Worm (Caenorhabditis elegans) whole organism, late embryonic: ENCODE results near the gene C17E7.12.
A peak's percentile ranks its signal among the peaks of the same experiment; 100 is the strongest.

Experiments
- C08G9.2 ChIP-seq: sonication (generic microtip); optimal IDR thresholded peaks from 2 replicates; lab custom pipeline; 2016; ENCODE audit warnings: mild to moderate bottlenecking, missing genetic modification characterization, moderate library complexity, missing compliant biosample characterization
- C38D4.7 ChIP-seq: fragments of 200-800 bp; sonication (Bioruptor generic); optimal IDR thresholded peaks from 2 replicates; lab custom pipeline; 2018; ENCODE audit warnings: mild to moderate bottlenecking, missing genetic modification characterization, moderate library complexity, missing compliant biosample characterization
- Y22D7AL.16 ChIP-seq: sonication (generic microtip); optimal IDR thresholded peaks from 2 replicates; lab custom pipeline; 2016; ENCODE audit warnings: missing genetic modification characterization, missing compliant biosample characterization
- ceh-14 ChIP-seq: sonication (generic microtip); optimal IDR thresholded peaks from 2 replicates; lab custom pipeline; 2016; ENCODE audit warnings: missing genotype, missing genetic modification characterization, missing compliant biosample characterization
- ceh-18 ChIP-seq: sonication (generic microtip); optimal IDR thresholded peaks from 2 replicates; lab custom pipeline; 2016; ENCODE audit warnings: missing genetic modification characterization, missing compliant biosample characterization
- ceh-19 ChIP-seq: fragments of 200-800 bp; sonication (Bioruptor generic); optimal IDR thresholded peaks from 2 replicates; lab custom pipeline; 2018; ENCODE audit warnings: mild to moderate bottlenecking, missing genetic modification characterization, missing compliant biosample characterization
- ceh-22 ChIP-seq: sonication (generic microtip); optimal IDR thresholded peaks from 2 replicates; lab custom pipeline; 2017; ENCODE audit warnings: missing biosample characterization, missing genetic modification characterization
- ceh-24 ChIP-seq: sonication (generic microtip); optimal IDR thresholded peaks from 2 replicates; lab custom pipeline; 2016; ENCODE audit warnings: mild to moderate bottlenecking, missing genetic modification characterization, missing compliant biosample characterization
- ceh-30 ChIP-seq: fragments of 150-350 bp; optimal IDR thresholded peaks from 2 replicates; lab custom pipeline; 2014; ENCODE audit warnings: missing biosample characterization, missing genetic modification characterization
- ceh-31 ChIP-seq: sonication (generic microtip); optimal IDR thresholded peaks from 2 replicates; lab custom pipeline; 2016; ENCODE audit warnings: missing genetic modification characterization, missing compliant biosample characterization
- ceh-34 ChIP-seq: sonication (generic microtip); optimal IDR thresholded peaks from 2 replicates; lab custom pipeline; 2016; ENCODE audit warnings: mild to moderate bottlenecking, missing genetic modification characterization, missing compliant biosample characterization
- ceh-45 ChIP-seq: fragments of 200-800 bp; sonication (Bioruptor generic); IDR thresholded peaks from 2 replicates; pipeline ENCODE4 v1.3.6; 2022; ENCODE audit warnings: missing genetic modification reagents, missing genetic modification characterization, missing compliant biosample characterization
- ceh-48 ChIP-seq: sonication (generic microtip); optimal IDR thresholded peaks from 2 replicates; lab custom pipeline; 2016; ENCODE audit warnings: missing genetic modification characterization, inconsistent platforms, missing compliant biosample characterization
- ceh-9 ChIP-seq: sonication (generic microtip); optimal IDR thresholded peaks from 2 replicates; lab custom pipeline; 2016; ENCODE audit warnings: mild to moderate bottlenecking, missing genetic modification characterization, inconsistent platforms, missing compliant biosample characterization
- dmd-4 ChIP-seq: sonication (generic microtip); optimal IDR thresholded peaks from 2 replicates; lab custom pipeline; 2016; ENCODE audit warnings: borderline replicate concordance, missing genetic modification characterization, missing compliant biosample characterization
- dve-1 ChIP-seq: sonication (generic microtip); optimal IDR thresholded peaks from 2 replicates; lab custom pipeline; 2017; ENCODE audit warnings: antibody characterized with exemption, mild to moderate bottlenecking, missing genetic modification characterization, missing compliant biosample characterization
- elt-2 ChIP-seq: sonication (generic microtip); optimal IDR thresholded peaks from 2 replicates; lab custom pipeline; 2016; ENCODE audit warnings: missing genetic modification reagents, missing genetic modification characterization, missing compliant biosample characterization
- fax-1 ChIP-seq: sonication (generic microtip); optimal IDR thresholded peaks from 2 replicates; lab custom pipeline; 2016; ENCODE audit warnings: missing genotype, missing genetic modification characterization, missing compliant biosample characterization
- hlh-13 ChIP-seq: fragments of 200-800 bp; sonication (Bioruptor generic); optimal IDR thresholded peaks from 2 replicates; lab custom pipeline; 2018; ENCODE audit warnings: mild to moderate bottlenecking, missing genetic modification characterization, missing compliant biosample characterization
- hlh-30 ChIP-seq: sonication (generic microtip); optimal IDR thresholded peaks from 2 replicates; lab custom pipeline; 2017; ENCODE audit warnings: antibody characterized with exemption, missing genetic modification characterization, missing compliant biosample characterization; ENCODE audit not compliant: insufficient read depth
- hlh-6 ChIP-seq: sonication (generic microtip); optimal IDR thresholded peaks from 2 replicates; lab custom pipeline; 2016; ENCODE audit warnings: missing genotype, missing genetic modification characterization, missing compliant biosample characterization
- hlh-8 ChIP-seq: sonication (generic microtip); optimal IDR thresholded peaks from 2 replicates; lab custom pipeline; 2016; ENCODE audit warnings: missing genotype, missing genetic modification characterization, missing compliant biosample characterization
- lim-6 ChIP-seq: sonication (generic microtip); optimal IDR thresholded peaks from 2 replicates; lab custom pipeline; 2016; ENCODE audit warnings: missing genetic modification characterization, missing compliant biosample characterization
- lin-11 ChIP-seq: fragments of 200-800 bp; sonication (Bioruptor generic); optimal IDR thresholded peaks from 2 replicates; lab custom pipeline; 2018; ENCODE audit warnings: mild to moderate bottlenecking, missing genetic modification characterization, missing compliant biosample characterization
- nhr-232 ChIP-seq: sonication (generic microtip); optimal IDR thresholded peaks from 2 replicates; lab custom pipeline; 2016; ENCODE audit warnings: missing genetic modification characterization, missing compliant biosample characterization
- pax-1 ChIP-seq: fragments of 150-350 bp; optimal IDR thresholded peaks from 2 replicates; lab custom pipeline; 2014; ENCODE audit warnings: missing biosample characterization, missing genetic modification characterization
- pha-4 ChIP-seq: fragments of 150-350 bp; optimal IDR thresholded peaks from 2 replicates; lab custom pipeline; 2018; ENCODE audit warnings: missing biosample characterization, missing genetic modification reagents, missing genetic modification characterization
- pqm-1 ChIP-seq: sonication (generic microtip); optimal IDR thresholded peaks from 2 replicates; lab custom pipeline; 2016; ENCODE audit warnings: missing genetic modification characterization, missing compliant biosample characterization
- pros-1 ChIP-seq: fragments of 150-350 bp; optimal IDR thresholded peaks from 2 replicates; lab custom pipeline; 2014; ENCODE audit warnings: missing biosample characterization, missing genetic modification reagents, missing genetic modification characterization
- rnt-1 ChIP-seq: sonication (generic microtip); optimal IDR thresholded peaks from 2 replicates; lab custom pipeline; 2016; ENCODE audit warnings: missing genetic modification characterization, missing compliant biosample characterization
- sdc-2 ChIP-seq: sonication (generic microtip); optimal IDR thresholded peaks from 2 replicates; lab custom pipeline; 2016; ENCODE audit warnings: missing genotype, missing genetic modification characterization, missing compliant biosample characterization
- sox-2 ChIP-seq: fragments of 200-800 bp; sonication (Bioruptor generic); IDR thresholded peaks from 2 replicates; pipeline ENCODE4 v1.3.6; 2022; ENCODE audit warnings: missing genetic modification reagents, missing genetic modification characterization, missing compliant biosample characterization
- sox-4 ChIP-seq: sonication (generic microtip); optimal IDR thresholded peaks from 2 replicates; lab custom pipeline; 2017; ENCODE audit warnings: mild to moderate bottlenecking, missing genetic modification characterization, inconsistent platforms, missing compliant biosample characterization
- syd-9 ChIP-seq: sonication (generic microtip); optimal IDR thresholded peaks from 2 replicates; lab custom pipeline; 2016; ENCODE audit warnings: mild to moderate bottlenecking, missing genetic modification characterization, moderate library complexity, missing compliant biosample characterization
- ttx-3 ChIP-seq: sonication (generic microtip); optimal IDR thresholded peaks from 2 replicates; lab custom pipeline; 2016; ENCODE audit warnings: missing genetic modification reagents, missing genetic modification characterization, missing compliant biosample characterization

The C17E7.12 gene

DNA sequence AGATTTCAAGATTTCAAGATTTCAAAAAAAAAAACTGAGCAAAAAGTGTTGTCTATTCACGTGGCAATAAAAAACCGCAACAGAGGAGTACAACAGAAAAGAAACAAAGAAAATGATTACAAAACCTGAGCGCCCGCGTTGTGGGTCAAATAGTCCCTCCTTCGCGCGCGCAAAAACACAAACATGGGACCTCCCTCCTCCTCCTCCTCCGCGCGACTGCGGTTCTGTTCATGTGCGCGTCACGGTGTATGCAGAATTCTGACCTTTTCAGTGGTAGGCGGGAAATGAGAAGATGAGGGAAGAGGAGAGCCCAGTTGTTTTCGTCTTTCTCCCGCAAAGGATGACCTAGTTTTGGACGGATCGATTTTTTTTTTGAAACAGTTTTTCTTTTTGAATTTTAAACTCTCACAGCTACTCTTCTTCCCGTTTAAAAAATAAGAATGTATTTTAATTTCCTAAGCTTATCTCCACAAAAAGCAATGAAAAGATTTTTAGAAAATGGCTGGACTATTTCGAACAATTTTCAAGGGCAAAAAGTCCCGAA, 614 bp upstream of the C17E7.12 start, which contains the start of gene C17E7.4:
C17E7.4 (plus strand) TSS at position 494 of the 544 bp plus-strand sequence.
- no peak for TF ChIP-seq ceh-34 (tag; lab: Kevin White, UChicago)
- TF ChIP-seq lin-11 (tag; lab: Kevin White, UChicago): no peak
- no peak for TF ChIP-seq dmd-4 (tag; lab: Kevin White, UChicago)
- TF ChIP-seq fax-1 (tag; lab: Kevin White, UChicago): no peak
- no peak for TF ChIP-seq ceh-31 (tag; lab: Kevin White, UChicago)
- TF ChIP-seq elt-2 (tag; lab: Kevin White, UChicago): no peak
- no peak for TF ChIP-seq dve-1 (tag; lab: Kevin White, UChicago)
- no peak for TF ChIP-seq C08G9.2 (tag; lab: Kevin White, UChicago)

DNA sequence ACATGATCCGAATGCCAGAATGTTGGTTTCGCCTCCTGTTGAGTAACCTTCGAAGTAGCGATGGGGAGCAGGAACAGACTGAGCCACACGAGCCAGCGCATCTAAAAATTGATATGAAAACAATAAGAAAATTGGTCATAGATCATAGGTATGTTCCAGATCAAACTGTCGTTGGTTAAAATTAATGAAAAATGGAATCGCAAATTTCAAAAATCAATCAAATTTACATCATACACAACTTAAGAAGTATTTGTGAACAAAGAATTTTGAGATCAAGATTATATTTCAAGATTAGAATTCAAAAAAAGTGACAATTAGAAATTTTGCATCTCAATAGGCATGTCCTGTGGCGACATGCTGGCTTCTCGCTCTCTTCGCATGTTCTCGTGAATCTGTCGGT, 1.1 kb downstream of the C17E7.12 start, which contains the start of gene C17E7.9:
C17E7.9 (minus strand) TSS at position 101 of the 400 bp plus-strand sequence.
- TF ChIP-seq hlh-30 (tag; lab: Kevin White, UChicago) (no peak), hlh-13 (GFP tag; lab: Kevin White, UChicago) (no peak), pha-4 (tag; lab: Kevin White, UChicago) (no peak), ceh-22 (tag; lab: Kevin White, UChicago) (no peak), lim-6 (tag; lab: Kevin White, UChicago) (no peak), nhr-232 (no peak), ceh-30 (tag; lab: Kevin White, UChicago) (no peak), ceh-9 (no peak), rnt-1 (tag; lab: Kevin White, UChicago) (no peak), Y22D7AL.16 (tag; lab: Kevin White, UChicago) (no peak), dve-1 (tag; lab: Kevin White, UChicago) (no peak)

DNA sequence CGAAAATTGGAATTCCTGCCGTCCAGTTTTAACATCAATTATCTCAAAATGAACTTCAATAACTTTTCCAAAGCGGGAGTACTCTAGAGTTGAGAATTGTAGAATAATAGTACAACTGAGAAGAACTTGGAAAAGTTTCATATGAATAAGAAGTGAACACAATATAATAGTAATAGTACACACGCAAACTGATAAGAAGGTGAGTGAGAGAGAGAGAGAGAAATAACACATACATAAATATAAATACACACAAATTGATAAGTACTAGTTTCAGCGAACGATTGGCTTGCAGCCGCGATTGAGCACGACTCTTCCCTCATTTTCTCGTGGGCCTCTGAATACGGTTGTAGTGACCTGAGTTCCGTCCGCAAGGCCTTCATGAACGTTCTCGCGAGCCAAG, 2.7 kb downstream of the C17E7.12 start, which contains the start of gene C17E7.13:
C17E7.13 (minus strand) TSS at position 176 of the 400 bp plus-strand sequence.
- TF ChIP-seq hlh-8 (tag; lab: Kevin White, UChicago) (no peak), elt-2 (tag; lab: Kevin White, UChicago) (peak; percentile 16), hlh-6 (tag; lab: Kevin White, UChicago) (no peak), dve-1 (tag; lab: Kevin White, UChicago) (no peak)
- TF ChIP-seq, all 69 proteins: peak for 1

DNA sequence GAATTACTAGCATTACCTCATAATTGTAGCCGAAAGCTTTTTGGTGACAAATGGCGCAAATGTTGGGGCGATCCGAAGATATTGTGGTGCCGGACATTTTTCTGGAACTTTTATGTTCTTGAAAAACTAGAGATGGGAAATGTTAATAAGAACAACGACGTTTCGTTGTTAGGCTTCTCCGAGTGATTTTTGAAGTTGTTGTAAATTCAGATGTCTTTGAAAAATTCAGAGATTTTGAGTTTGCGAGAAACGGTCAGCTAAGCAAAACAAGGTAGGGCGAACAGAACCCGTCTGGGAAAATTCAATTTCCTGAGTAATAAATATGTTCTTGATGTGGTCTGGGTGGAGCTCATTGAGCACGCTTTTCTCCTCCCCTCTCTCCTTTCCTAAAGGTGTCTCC, 5.7 kb downstream of the C17E7.12 start, which contains the start of gene nhr-124:
nhr-124 (minus strand) TSS at position 101 of the 400 bp plus-strand sequence.
- TF ChIP-seq syd-9: no peak
- no peak for TF ChIP-seq pros-1 (tag; lab: Kevin White, UChicago)
- TF ChIP-seq nhr-232: no peak
- TF ChIP-seq ceh-48 (tag; lab: Kevin White, UChicago): no peak
- no peak for TF ChIP-seq ceh-14 (tag; lab: Kevin White, UChicago)
- no peak for TF ChIP-seq sox-2 (GFP tag; lab: Robert Waterston, UW)
- TF ChIP-seq fax-1 (tag; lab: Kevin White, UChicago): no peak
- TF ChIP-seq sdc-2 (tag; lab: Kevin White, UChicago): no peak

DNA sequence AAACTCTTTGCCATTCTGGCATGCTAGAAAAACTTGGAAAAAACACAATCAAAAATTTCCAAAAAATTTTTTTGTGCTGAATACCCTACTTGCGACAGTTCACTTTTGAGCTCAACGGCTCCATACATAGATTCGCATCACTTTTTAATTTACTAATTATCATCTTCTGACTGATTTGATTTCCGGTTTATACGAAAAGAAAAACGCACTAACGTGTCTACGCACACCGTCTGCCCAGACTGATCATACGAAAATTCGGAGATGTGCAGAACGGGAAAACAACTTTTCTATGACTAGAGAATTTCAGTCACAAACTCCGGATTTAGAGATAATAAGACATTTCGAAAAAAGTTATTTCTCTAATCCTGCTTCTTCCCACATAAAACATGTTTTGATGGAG, 7.3 kb downstream of the C17E7.12 start:
- no peak for TF ChIP-seq C08G9.2 (tag; lab: Kevin White, UChicago)
- no peak for TF ChIP-seq ceh-19 (GFP tag; lab: Kevin White, UChicago)
- TF ChIP-seq nhr-232: no peak
- no peak for TF ChIP-seq hlh-13 (GFP tag; lab: Kevin White, UChicago)
- TF ChIP-seq sox-4: no peak
- TF ChIP-seq pqm-1 (tag; lab: Kevin White, UChicago): no peak
- TF ChIP-seq pros-1 (tag; lab: Kevin White, UChicago): no peak
- no peak for TF ChIP-seq elt-2 (tag; lab: Kevin White, UChicago)

DNA sequence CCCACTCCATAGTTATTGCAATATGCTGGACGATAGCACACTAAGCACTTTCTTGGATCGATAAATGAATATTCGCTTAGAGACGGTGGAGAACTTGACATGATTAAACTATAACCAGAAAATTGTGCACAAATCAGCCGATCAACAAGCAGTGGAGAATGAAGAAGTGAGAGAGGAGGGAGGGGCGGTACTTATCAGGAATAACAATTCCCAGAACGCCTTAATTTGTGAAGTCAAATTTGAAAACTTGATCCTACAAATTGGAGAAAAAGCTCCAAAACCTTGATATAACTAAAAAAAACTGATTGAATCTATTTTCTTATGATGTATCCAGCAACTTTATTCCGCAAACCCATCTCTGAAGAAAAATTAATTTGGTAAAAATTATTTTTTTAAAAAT, 13.6 kb downstream of the C17E7.12 start, which contains the start of gene nhr-159:
nhr-159 (minus strand) TSS at position 101 of the 400 bp plus-strand sequence.
- TF ChIP-seq ceh-34 (tag; lab: Kevin White, UChicago) (no peak), C38D4.7 (GFP tag; lab: Kevin White, UChicago) (no peak), ceh-31 (tag; lab: Kevin White, UChicago) (no peak), ceh-30 (tag; lab: Kevin White, UChicago) (no peak), ceh-18 (tag; lab: Kevin White, UChicago) (no peak), ttx-3 (no peak), ceh-24 (tag; lab: Kevin White, UChicago) (no peak), sox-4 (no peak), ceh-9 (no peak), fax-1 (tag; lab: Kevin White, UChicago) (no peak), dmd-4 (tag; lab: Kevin White, UChicago) (no peak), sdc-2 (tag; lab: Kevin White, UChicago) (no peak), ceh-22 (tag; lab: Kevin White, UChicago) (no peak), ceh-14 (tag; lab: Kevin White, UChicago) (no peak), pqm-1 (tag; lab: Kevin White, UChicago) (no peak), ceh-19 (GFP tag; lab: Kevin White, UChicago) (no peak), pax-1 (tag; lab: Kevin White, UChicago) (no peak), ceh-45 (no peak)
- TF ChIP-seq, all 69 proteins: peak for 0
